Fruit fly (Drosophila melanogaster) Kc167 (cell line): ENCODE results near the gene Cyp9f3.

ENCODE experiments used
- Sin3A ChIP-seq: fragments of >200 bp; optimal IDR thresholded peaks from 2 replicates; lab custom pipeline; 2018; ENCODE audit warnings: missing external identifiers
- h ChIP-seq: fragments of >200 bp; optimal IDR thresholded peaks from 3 replicates; lab custom pipeline; 2018; ENCODE audit warnings: missing external identifiers
- insv ChIP-seq: fragments of >200 bp; optimal IDR thresholded peaks from 3 replicates; lab custom pipeline; 2018; ENCODE audit warnings: missing external identifiers
- psq ChIP-seq: fragments of >200 bp; optimal IDR thresholded peaks from 2 replicates; lab custom pipeline; 2017; ENCODE audit warnings: missing external identifiers

dm6 chr3R:12370643-12370995 is 28.1 kb downstream of the Cyp9f3 start:
- TF ChIP-seq h (lab: Kevin White, UChicago), result no peak
- TF ChIP-seq psq (lab: Kevin White, UChicago), result no peak
- no peak for TF ChIP-seq insv
- no peak for TF ChIP-seq Sin3A (lab: Kevin White, UChicago)
